1 fruit fly cellular context compared by ENCODE assay signal in the genomic region with DNA sequence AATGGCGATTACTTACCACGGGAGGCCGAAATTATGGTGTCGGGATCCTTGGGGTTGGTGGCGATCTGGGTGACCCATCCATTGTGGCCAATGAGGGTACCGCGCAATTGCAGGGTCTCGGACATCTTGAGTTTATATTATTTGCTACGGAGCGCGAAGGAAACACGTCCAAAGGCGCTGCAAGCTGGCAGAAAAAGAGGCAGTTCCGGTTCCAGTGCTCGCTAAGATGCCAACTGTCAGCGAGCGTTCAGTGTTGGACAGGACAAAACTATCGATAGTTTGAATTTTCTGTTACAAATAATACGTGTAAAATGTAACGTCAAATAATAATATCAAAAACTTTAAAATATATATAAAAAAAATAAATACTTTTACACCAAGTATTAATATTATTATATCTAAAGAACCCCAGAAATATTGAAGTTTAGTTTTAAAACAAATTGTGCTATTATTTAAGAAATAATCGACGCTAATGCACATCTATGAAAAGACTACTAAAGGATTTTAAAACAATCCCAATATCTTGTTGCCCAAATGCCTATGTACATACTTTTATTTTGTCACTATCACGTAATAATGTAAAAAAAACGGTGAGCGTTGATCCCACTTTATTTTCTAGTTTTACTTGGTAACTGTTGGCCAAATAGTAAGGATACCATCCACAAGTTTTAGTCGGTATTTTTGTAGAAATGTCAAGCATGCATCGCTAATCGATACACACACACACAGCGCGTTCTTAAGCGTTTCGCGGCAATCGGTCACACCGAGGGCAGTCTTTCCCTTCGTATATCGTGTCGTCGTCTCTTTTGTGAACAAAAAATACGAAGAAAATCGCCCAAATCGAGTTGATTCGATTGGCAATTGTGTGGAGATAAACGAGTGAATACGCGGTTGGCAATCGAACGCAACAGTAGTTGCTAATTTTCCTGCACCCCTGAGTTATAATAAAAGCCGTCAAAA.
TF ChIP-seq lines count a peak whose summit lies in the region.

A gene (minus strand): TSS at position 271 of the 960 bp plus-strand sequence.
A gene (plus strand): TSS at position 606 of the 960 bp plus-strand sequence.

TF ChIP-seq in whole organism, embryonic, 481 proteins besides CTCF, POLR2A, EP300 and RAD21 (continued from another document and continues in another):
- TF ChIP-seq prd (optimal IDR thresholded peaks at IDR 0.05; lab: Kevin White, UChicago) (no peak), prd (GFP tag; IDR thresholded peaks at IDR 0.05; lab: Robert Waterston, UW) (peak; percentile 57; the same call in 2 of the 3 replicates), ase (GFP tag; IDR thresholded peaks at IDR 0.05; lab: Robert Waterston, UW) (peak; percentile 74; the same call in 2 of the 3 replicates), CG15514 (GFP tag; optimal IDR thresholded peaks at IDR 0.05; lab: Kevin White, UChicago) (peak; percentile 96), toy (GFP tag; IDR thresholded peaks at IDR 0.05; lab: Robert Waterston, UW) (peak; percentile 37; the same call in 1 of the 2 replicates), hth (optimal IDR thresholded peaks at IDR 0.05; lab: Kevin White, UChicago) (no peak), CG1647 (GFP tag; optimal IDR thresholded peaks at IDR 0.05; lab: Kevin White, UChicago) (peak; percentile 42), Dip3 (GFP tag; optimal IDR thresholded peaks at IDR 0.05; lab: Kevin White, UChicago) (peak; percentile 59), tin (GFP tag; optimal IDR thresholded peaks at IDR 0.05; lab: Kevin White, UChicago) (peak; percentile 73), gfzf (GFP tag; optimal IDR thresholded peaks at IDR 0.05; lab: Kevin White, UChicago) (peak; percentile 92), grau (tag; optimal IDR thresholded peaks at IDR 0.05; lab: Kevin White, UChicago) (peak; percentile 73), CG7372 (GFP tag; IDR thresholded peaks at IDR 0.05; lab: Robert Waterston, UW) (peak; percentile 61; the same call in 1 of the 2 replicates), wor (GFP tag; IDR thresholded peaks at IDR 0.05; lab: Robert Waterston, UW) (peak; percentile 48), E2f1 (GFP tag; IDR thresholded peaks at IDR 0.05; lab: Robert Waterston, UW) (peak; percentile 64), CG5953 (GFP tag; IDR thresholded peaks at IDR 0.05; lab: Robert Waterston, UW) (peak; percentile 69), ewg (GFP tag; optimal IDR thresholded peaks at IDR 0.05; lab: Kevin White, UChicago) (peak; percentile 73), Optix (GFP tag; IDR thresholded peaks at IDR 0.05; lab: Robert Waterston, UW) (peak; percentile 57; the same call in 2 of the 3 replicates), CkIIα-i1 (GFP tag; IDR thresholded peaks at IDR 0.05; lab: Robert Waterston, UW) (0 out of 2 replicates have a peak, but pooled peaks have one; percentile 7), CG2875 (GFP tag; optimal IDR thresholded peaks at IDR 0.05; lab: Kevin White, UChicago) (peak; percentile 79), Hmx (GFP tag; optimal IDR thresholded peaks at IDR 0.05; lab: Kevin White, UChicago) (no peak), NFAT (GFP tag; IDR thresholded peaks at IDR 0.05; lab: Robert Waterston, UW) (peak; percentile 88), sens (GFP tag; lab: Kevin White, UChicago) (peak; percentile 93), CG3995 (GFP tag; optimal IDR thresholded peaks at IDR 0.05; lab: Kevin White, UChicago) (peak; percentile 49), CG9727 (GFP tag; optimal IDR thresholded peaks at IDR 0.05; lab: Kevin White, UChicago) (peak; percentile 89), en (GFP tag; optimal IDR thresholded peaks at IDR 0.05; lab: Kevin White, UChicago) (peak; percentile 75), wdn (GFP tag; IDR thresholded peaks at IDR 0.05; lab: Robert Waterston, UW) (peak; percentile 80), Usf (GFP tag; optimal IDR thresholded peaks at IDR 0.05; lab: Kevin White, UChicago) (peak; percentile 73), bbx (GFP tag; IDR thresholded peaks at IDR 0.05; lab: Robert Waterston, UW; ENCODE audit: partially characterized antibody) (peak; percentile 70), dimm (GFP tag; IDR thresholded peaks at IDR 0.05; lab: Robert Waterston, UW) (no peak), CG34224 (GFP tag; IDR thresholded peaks at IDR 0.05; lab: Robert Waterston, UW; ENCODE audit: partially characterized antibody) (peak; percentile 30; the same call in 2 of the 3 replicates), CG14050 (GFP tag; IDR thresholded peaks at IDR 0.05; lab: Robert Waterston, UW) (peak; percentile 73), BEAF-32 (GFP tag; optimal IDR thresholded peaks at IDR 0.05; lab: Kevin White, UChicago) (peak; percentile 67), CG4360 (GFP tag; IDR thresholded peaks at IDR 0.05; lab: Robert Waterston, UW) (peak; percentile 56), h (optimal IDR thresholded peaks at IDR 0.05; lab: Kevin White, UChicago) (no peak), bcd (GFP tag; optimal IDR thresholded peaks at IDR 0.05; lab: Kevin White, UChicago) (peak; percentile 90), CG9932 (GFP tag; IDR thresholded peaks at IDR 0.05; lab: Robert Waterston, UW) (peak; percentile 86), Dp (GFP tag; optimal IDR thresholded peaks at IDR 0.05; lab: Kevin White, UChicago) (peak; percentile 29), Drgx (GFP tag; IDR thresholded peaks at IDR 0.05; lab: Robert Waterston, UW) (peak; percentile 50; the same call in 1 of the 2 replicates), Side (GFP tag; optimal IDR thresholded peaks at IDR 0.05; lab: Kevin White, UChicago) (peak; percentile 80), sc (optimal IDR thresholded peaks at IDR 0.05; lab: Kevin White, UChicago) (no peak), sc (GFP tag; optimal IDR thresholded peaks at IDR 0.05; lab: Kevin White, UChicago) (peak; percentile 82), seq (GFP tag; IDR thresholded peaks at IDR 0.05; lab: Robert Waterston, UW) (peak; percentile 72), unc-4 (GFP tag; IDR thresholded peaks at IDR 0.05; lab: Robert Waterston, UW; ENCODE audit: partially characterized antibody) (peak; percentile 53), jumu (GFP tag; optimal IDR thresholded peaks at IDR 0.05; lab: Kevin White, UChicago) (peak; percentile 56), Hmr (GFP tag; optimal IDR thresholded peaks at IDR 0.05; lab: Kevin White, UChicago) (peak; percentile 94), CG8944 (GFP tag; optimal IDR thresholded peaks at IDR 0.05; lab: Kevin White, UChicago) (peak; percentile 68), br (optimal IDR thresholded peaks at IDR 0.05; lab: Kevin White, UChicago) (no peak), CG6654 (GFP tag; optimal IDR thresholded peaks at IDR 0.05; lab: Kevin White, UChicago) (peak; percentile 60), CG2889 (GFP tag; IDR thresholded peaks at IDR 0.05; lab: Robert Waterston, UW) (0 out of 3 replicates have a peak, but pooled peaks have one; percentile 11), z (GFP tag; IDR thresholded peaks at IDR 0.05; lab: Robert Waterston, UW) (0 out of 3 replicates have a peak, but pooled peaks have one; percentile 42), kah (GFP tag; optimal IDR thresholded peaks at IDR 0.05; lab: Kevin White, UChicago) (peak; percentile 83), CG7786 (GFP tag; optimal IDR thresholded peaks at IDR 0.05; lab: Kevin White, UChicago) (peak; percentile 75), HmgZ (tag; optimal IDR thresholded peaks at IDR 0.05; lab: Kevin White, UChicago) (peak; percentile 65), CG12071 (GFP tag; optimal IDR thresholded peaks at IDR 0.05; lab: Kevin White, UChicago) (peak; percentile 92), TFAM (GFP tag; optimal IDR thresholded peaks at IDR 0.05; lab: Kevin White, UChicago) (peak; percentile 15), knrl (GFP tag; IDR thresholded peaks at IDR 0.05; lab: Robert Waterston, UW; ENCODE audit: partially characterized antibody) (peak; percentile 51), CG16813 (GFP tag; IDR thresholded peaks at IDR 0.05; lab: Robert Waterston, UW; ENCODE audit: partially characterized antibody) (peak; percentile 67), Sry-β (GFP tag; optimal IDR thresholded peaks at IDR 0.05; lab: Kevin White, UChicago) (peak; percentile 40), nerfin-1 (tag; optimal IDR thresholded peaks at IDR 0.05; lab: Kevin White, UChicago) (peak; percentile 73), exex (tag; optimal IDR thresholded peaks at IDR 0.05; lab: Kevin White, UChicago) (peak; percentile 50), CG4854 (GFP tag; optimal IDR thresholded peaks at IDR 0.05; lab: Kevin White, UChicago) (peak; percentile 60), chn (GFP tag; optimal IDR thresholded peaks at IDR 0.05; lab: Kevin White, UChicago) (peak; percentile 71), CG13894 (tag; optimal IDR thresholded peaks at IDR 0.05; lab: Kevin White, UChicago) (peak; percentile 80), zfh1 (GFP tag; IDR thresholded peaks at IDR 0.05; lab: Robert Waterston, UW) (peak; percentile 84), CG1832 (GFP tag; optimal IDR thresholded peaks at IDR 0.05; lab: Kevin White, UChicago) (no peak), CG17829 (tag; optimal IDR thresholded peaks at IDR 0.05; lab: Kevin White, UChicago) (peak; percentile 72), pita (GFP tag; optimal IDR thresholded peaks at IDR 0.05; lab: Kevin White, UChicago) (peak; percentile 34), Myb (GFP tag; optimal IDR thresholded peaks at IDR 0.05; lab: Kevin White, UChicago) (peak; percentile 71), Aef1 (GFP tag; IDR thresholded peaks at IDR 0.05; lab: Robert Waterston, UW) (peak; percentile 64), Spps (tag; optimal IDR thresholded peaks at IDR 0.05; lab: Kevin White, UChicago) (peak; percentile 33), vfl (GFP tag; optimal IDR thresholded peaks at IDR 0.05; lab: Kevin White, UChicago) (peak; percentile 82), Sin3A (optimal IDR thresholded peaks at IDR 0.05; lab: Kevin White, UChicago) (peak; percentile 24), D19A (tag; optimal IDR thresholded peaks at IDR 0.05; lab: Kevin White, UChicago) (peak; percentile 8), ken (GFP tag; IDR thresholded peaks at IDR 0.05; lab: Robert Waterston, UW) (peak; percentile 90), fd3F (GFP tag; optimal IDR thresholded peaks at IDR 0.05; lab: Kevin White, UChicago) (peak; percentile 76), CG8388 (GFP tag; optimal IDR thresholded peaks at IDR 0.05; lab: Kevin White, UChicago) (peak; percentile 58), Lim3 (GFP tag; IDR thresholded peaks at IDR 0.05; lab: Robert Waterston, UW) (no peak), tio (GFP tag; optimal IDR thresholded peaks at IDR 0.05; lab: Kevin White, UChicago) (no peak), CG10979 (tag; optimal IDR thresholded peaks at IDR 0.05; lab: Kevin White, UChicago) (peak; percentile 66), emc (GFP tag; optimal IDR thresholded peaks at IDR 0.05; lab: Kevin White, UChicago) (peak; percentile 64), pan (optimal IDR thresholded peaks at IDR 0.05; lab: Kevin White, UChicago) (no peak), pan (GFP tag; optimal IDR thresholded peaks at IDR 0.05 in 1 of 2, IDR thresholded peaks at IDR 0.05 in 1 of 2) (peak in 1 of 2 experiments; percentile 75), tna (GFP tag; IDR thresholded peaks at IDR 0.05; lab: Robert Waterston, UW; ENCODE audit: partially characterized antibody) (0 out of 2 replicates have a peak, but pooled peaks have one; percentile 18), CG12659 (GFP tag; optimal IDR thresholded peaks at IDR 0.05; lab: Kevin White, UChicago) (peak; percentile 88), CG18011 (GFP tag; optimal IDR thresholded peaks at IDR 0.05; lab: Kevin White, UChicago) (peak; percentile 79), Oli (tag; optimal IDR thresholded peaks at IDR 0.05; lab: Kevin White, UChicago) (peak; percentile 71), odd (GFP tag; optimal IDR thresholded peaks at IDR 0.05; lab: Kevin White, UChicago) (peak; percentile 86), grn (GFP tag; optimal IDR thresholded peaks at IDR 0.05; lab: Kevin White, UChicago) (peak; percentile 29), CG31365 (tag; optimal IDR thresholded peaks at IDR 0.05; lab: Kevin White, UChicago) (peak; percentile 82), crp (GFP tag; optimal IDR thresholded peaks at IDR 0.05; lab: Kevin White, UChicago) (peak in 1 of 2 experiments; percentile 54), Chrac-16 (GFP tag; optimal IDR thresholded peaks at IDR 0.05; lab: Kevin White, UChicago) (peak; percentile 69), CG32767 (GFP tag; IDR thresholded peaks at IDR 0.05; lab: Robert Waterston, UW) (peak; percentile 49; the same call in 1 of the 2 replicates), CG13424 (tag; optimal IDR thresholded peaks at IDR 0.05; lab: Kevin White, UChicago) (peak; percentile 43), CG3281 (GFP tag; optimal IDR thresholded peaks at IDR 0.05; lab: Kevin White, UChicago) (peak; percentile 90), CG11093 (GFP tag; IDR thresholded peaks at IDR 0.05; lab: Robert Waterston, UW) (no peak), dmrt11E (tag; optimal IDR thresholded peaks at IDR 0.05; lab: Kevin White, UChicago) (peak; percentile 67), Hey (tag; optimal IDR thresholded peaks at IDR 0.05; lab: Kevin White, UChicago) (peak; percentile 79), vnd (GFP tag; IDR thresholded peaks at IDR 0.05; lab: Robert Waterston, UW; ENCODE audit: partially characterized antibody) (no peak), CG33557 (GFP tag; optimal IDR thresholded peaks at IDR 0.05; lab: Kevin White, UChicago) (peak; percentile 62), CG8924 (tag; optimal IDR thresholded peaks at IDR 0.05; lab: Kevin White, UChicago) (peak; percentile 64), sug (tag; optimal IDR thresholded peaks at IDR 0.05; lab: Kevin White, UChicago) (peak; percentile 74), CG7745 (tag; optimal IDR thresholded peaks at IDR 0.05; lab: Kevin White, UChicago) (no peak), Dip2 (GFP tag; IDR thresholded peaks at IDR 0.05; lab: Robert Waterston, UW) (no peak), CG7357 (GFP tag; IDR thresholded peaks at IDR 0.05; lab: Robert Waterston, UW) (no peak), Nf-YC (tag; optimal IDR thresholded peaks at IDR 0.05; lab: Kevin White, UChicago) (peak; percentile 60), cg (GFP tag; optimal IDR thresholded peaks at IDR 0.05; lab: Kevin White, UChicago) (no peak), Fer2 (tag; optimal IDR thresholded peaks at IDR 0.05; lab: Kevin White, UChicago) (peak; percentile 74), CG7556 (GFP tag; optimal IDR thresholded peaks at IDR 0.05; lab: Kevin White, UChicago) (peak; percentile 59), CG12236 (GFP tag; optimal IDR thresholded peaks at IDR 0.05; lab: Kevin White, UChicago) (peak; percentile 60), Oaz (GFP tag; IDR thresholded peaks at IDR 0.05; lab: Robert Waterston, UW) (peak; percentile 34; the same call in 1 of the 2 replicates), zf30C (GFP tag; optimal IDR thresholded peaks at IDR 0.05; lab: Kevin White, UChicago) (peak; percentile 52), MTF-1 (GFP tag; optimal IDR thresholded peaks at IDR 0.05; lab: Kevin White, UChicago; ENCODE audit: borderline replicate concordance) (peak; percentile 97), CG1602 (GFP tag; optimal IDR thresholded peaks at IDR 0.05; lab: Kevin White, UChicago) (peak; percentile 77), CG3726 (GFP tag; IDR thresholded peaks at IDR 0.05; lab: Robert Waterston, UW) (no peak), CG12744 (GFP tag; optimal IDR thresholded peaks at IDR 0.05; lab: Kevin White, UChicago) (peak; percentile 48), Dfd (GFP tag; optimal IDR thresholded peaks at IDR 0.05; lab: Kevin White, UChicago) (no peak)
